Fruit fly (Drosophila melanogaster): ENCODE data around the gene CG15357.

The CG15357 gene

dm6 chr2L:1945609-1946008 lies at the start of gene CG15357:
Gene CG15357, minus strand, starts transcription at chr2L:1945709.
- no peak for TF ChIP-seq fd96Ca (GFP tag; IDR thresholded peaks at IDR 0.05)
- TF ChIP-seq D1 (tag; optimal IDR thresholded peaks at IDR 0.05), result no peak
- TF ChIP-seq rn (GFP tag; IDR thresholded peaks at IDR 0.05), result no peak
- TF ChIP-seq Snoo (tag; optimal IDR thresholded peaks at IDR 0.05), result no peak
- no peak for TF ChIP-seq Pif1A (GFP tag; optimal IDR thresholded peaks at IDR 0.05)
- no peak for TF ChIP-seq CG15710 (tag; optimal IDR thresholded peaks at IDR 0.05)
- TF ChIP-seq CG14655 (GFP tag; optimal IDR thresholded peaks at IDR 0.05), result no peak
- TF ChIP-seq CG32121 (GFP tag; IDR thresholded peaks at IDR 0.05), result no peak

dm6 chr2L:1992060-1992459 lies 46.6 kb upstream of the CG15357 start, which contains the start of gene Obp22a:
Gene Obp22a, minus strand, starts transcription at chr2L:1992160.
- TF ChIP-seq CG12605 (GFP tag; IDR thresholded peaks at IDR 0.05) (no peak), Ets98B (GFP tag; IDR thresholded peaks at IDR 0.05) (no peak), CG8301 (tag; optimal IDR thresholded peaks at IDR 0.05) (no peak), rn (GFP tag; IDR thresholded peaks at IDR 0.05) (no peak), CG13204 (GFP tag; optimal IDR thresholded peaks at IDR 0.05) (no peak), Snoo (tag; optimal IDR thresholded peaks at IDR 0.05) (no peak), fd96Ca (GFP tag; IDR thresholded peaks at IDR 0.05) (no peak), CG9948 (tag; optimal IDR thresholded peaks at IDR 0.05) (no peak), CG17806 (tag; optimal IDR thresholded peaks at IDR 0.05) (no peak), CG10348 (GFP tag; IDR thresholded peaks at IDR 0.05) (no peak), CG8159 (tag; optimal IDR thresholded peaks at IDR 0.05) (no peak)

- no peak for TF ChIP-seq Ets98B (GFP tag; IDR thresholded peaks at IDR 0.05)
- TF ChIP-seq EcR (GFP tag; optimal IDR thresholded peaks at IDR 0.05), result peak; percentile 57
- 0 out of 2 replicates have a peak, but pooled peaks have one; percentile 14 for TF ChIP-seq CG12605 (GFP tag; IDR thresholded peaks at IDR 0.05)
- TF ChIP-seq Pif1A (GFP tag; optimal IDR thresholded peaks at IDR 0.05), result no peak
Measured at dm6 chr2L:1989278-1989918, 43.9 kb upstream of the CG15357 start.

dm6 chr2L:1988192-1988561 lies 42.7 kb upstream of the CG15357 start, which contains the start of gene Npc2a:
Gene Npc2a, plus strand, starts transcription at chr2L:1988290.
- no peak for TF ChIP-seq CG8301 (tag; optimal IDR thresholded peaks at IDR 0.05)
- TF ChIP-seq rn (GFP tag; IDR thresholded peaks at IDR 0.05), result no peak
- TF ChIP-seq CG12605 (GFP tag; IDR thresholded peaks at IDR 0.05), result 0 out of 2 replicates have a peak, but pooled peaks have one; percentile 33
- TF ChIP-seq CG17806 (tag; optimal IDR thresholded peaks at IDR 0.05), result no peak
- TF ChIP-seq Pif1B (GFP tag; optimal IDR thresholded peaks at IDR 0.05), result no peak
- no peak for TF ChIP-seq CG10348 (GFP tag; IDR thresholded peaks at IDR 0.05)
- TF ChIP-seq EcR (GFP tag; optimal IDR thresholded peaks at IDR 0.05), result no peak

- 0 out of 2 replicates have a peak, but pooled peaks have one; percentile 12 for TF ChIP-seq CG10348 (GFP tag; IDR thresholded peaks at IDR 0.05)
- TF ChIP-seq CG32121 (GFP tag; IDR thresholded peaks at IDR 0.05), result peak; percentile 48; the same call in 1 of the 2 replicates
- peak; percentile 9 for TF ChIP-seq Pif1B (GFP tag; optimal IDR thresholded peaks at IDR 0.05)
- no peak for TF ChIP-seq Pif1A (GFP tag; optimal IDR thresholded peaks at IDR 0.05)
- TF ChIP-seq CG17806 (tag; optimal IDR thresholded peaks at IDR 0.05), result no peak
- peak; percentile 86 for TF ChIP-seq EcR (GFP tag; optimal IDR thresholded peaks at IDR 0.05)
- TF ChIP-seq CG14655 (GFP tag; optimal IDR thresholded peaks at IDR 0.05), result peak; percentile 34
- TF ChIP-seq CG34367 (tag; optimal IDR thresholded peaks at IDR 0.05), result no peak
- TF ChIP-seq Ets98B (GFP tag; IDR thresholded peaks at IDR 0.05), result no peak; the same call in 1 of the 2 replicates
- peak; percentile 64; the same call in 2 of the 3 replicates for TF ChIP-seq CG4496 (GFP tag; IDR thresholded peaks at IDR 0.05)
- TF ChIP-seq CG15710 (tag; optimal IDR thresholded peaks at IDR 0.05), result peak; percentile 34
- TF ChIP-seq CG9948 (tag; optimal IDR thresholded peaks at IDR 0.05), result no peak
- TF ChIP-seq CG8301 (tag; optimal IDR thresholded peaks at IDR 0.05), result no peak
- peak; percentile 33 for TF ChIP-seq gl (tag; optimal IDR thresholded peaks at IDR 0.05)
Measured at dm6 chr2L:1987434-1988191, 42.1 kb upstream of the CG15357 start, which contains the start of gene Got2. Gene Got2, minus strand, starts transcription at chr2L:1987758.

- TF ChIP-seq CG8301 (tag; optimal IDR thresholded peaks at IDR 0.05) (peak; percentile 43), gl (tag; optimal IDR thresholded peaks at IDR 0.05) (no peak), CG14655 (GFP tag; optimal IDR thresholded peaks at IDR 0.05) (no peak), CG13204 (GFP tag; optimal IDR thresholded peaks at IDR 0.05) (no peak), Pif1B (GFP tag; optimal IDR thresholded peaks at IDR 0.05) (no peak), rn (GFP tag; IDR thresholded peaks at IDR 0.05) (no peak), CG32121 (GFP tag; IDR thresholded peaks at IDR 0.05) (no peak; the same call in 1 of the 2 replicates), CG15710 (tag; optimal IDR thresholded peaks at IDR 0.05) (peak; percentile 40), Snoo (tag; optimal IDR thresholded peaks at IDR 0.05) (peak; percentile 49), CG34367 (tag; optimal IDR thresholded peaks at IDR 0.05) (peak; percentile 8), Pif1A (GFP tag; optimal IDR thresholded peaks at IDR 0.05) (no peak), CG8159 (tag; optimal IDR thresholded peaks at IDR 0.05) (peak; percentile 63), CG17806 (tag; optimal IDR thresholded peaks at IDR 0.05) (peak; percentile 32), fd96Ca (GFP tag; IDR thresholded peaks at IDR 0.05) (peak; percentile 30; the same call in 1 of the 3 replicates), CG9948 (tag; optimal IDR thresholded peaks at IDR 0.05) (peak; percentile 1), Ets98B (GFP tag; IDR thresholded peaks at IDR 0.05) (peak; percentile 59; the same call in 1 of the 2 replicates), CG10348 (GFP tag; IDR thresholded peaks at IDR 0.05) (no peak), CG12605 (GFP tag; IDR thresholded peaks at IDR 0.05) (no peak), EcR (GFP tag; optimal IDR thresholded peaks at IDR 0.05) (no peak), CG4496 (GFP tag; IDR thresholded peaks at IDR 0.05) (peak; percentile 70; the same call in 2 of the 3 replicates), D1 (tag; optimal IDR thresholded peaks at IDR 0.05) (no peak)
Measured at dm6 chr2L:1986343-1987280, 41.1 kb upstream of the CG15357 start.

Data from whole organism, pupa.